Fruit fly (Drosophila melanogaster) whole organism, prepupa: ENCODE measurements around the gene PGRP-SA.

Experiments used
- Blimp-1 ChIP-seq: fragments of 200-800 bp; sonication (Bioruptor generic); optimal IDR thresholded peaks from 3 replicates; lab custom pipeline; 2017; ENCODE audit warnings: missing biosample characterization, missing genetic modification characterization, mild to moderate bottlenecking, moderate library complexity, missing genetic modification reagents
- CG10669 ChIP-seq: fragments of 200-800 bp; sonication (Bioruptor generic); optimal IDR thresholded peaks from 3 replicates; lab custom pipeline; 2018; ENCODE audit warnings: missing biosample characterization, mild to moderate bottlenecking, missing genetic modification characterization, moderate library complexity
- CG11902 ChIP-seq: fragments of 200-800 bp; sonication (Bioruptor generic); optimal IDR thresholded peaks from 3 replicates; lab custom pipeline; 2016; ENCODE audit warnings: missing biosample characterization, missing genetic modification characterization
- CG15336 ChIP-seq: fragments of 200-800 bp; sonication (Bioruptor generic); IDR thresholded peaks from 2 replicates; pipeline ENCODE4 v1.3.6; 2022; ENCODE audit warnings: missing biosample characterization, missing genetic modification characterization
- CG1621 ChIP-seq: fragments of 200-800 bp; sonication (Bioruptor generic); optimal IDR thresholded peaks from 3 replicates; lab custom pipeline; 2018; ENCODE audit warnings: missing biosample characterization, mild to moderate bottlenecking, missing genetic modification characterization
- CG16779 ChIP-seq: fragments of 200-800 bp; sonication (Bioruptor generic); optimal IDR thresholded peaks from 3 replicates; lab custom pipeline; 2017; ENCODE audit warnings: missing biosample characterization, mild to moderate bottlenecking, missing genetic modification characterization
- CG3032 ChIP-seq: fragments of 200-800 bp; optimal IDR thresholded peaks from 2 replicates; lab custom pipeline; 2019; ENCODE audit warnings: missing biosample characterization, mild to moderate bottlenecking, missing genetic modification characterization, moderate library complexity
- CG34406 ChIP-seq: fragments of 200-800 bp; sonication (Bioruptor generic); optimal IDR thresholded peaks from 3 replicates; lab custom pipeline; 2016; ENCODE audit warnings: missing biosample characterization, missing genetic modification characterization
- CG4318 ChIP-seq: fragments of 200-800 bp; sonication (Bioruptor generic); optimal IDR thresholded peaks from 3 replicates; lab custom pipeline; 2017; ENCODE audit warnings: missing biosample characterization, mild to moderate bottlenecking, missing genetic modification characterization
- CG6163 ChIP-seq: fragments of 200-800 bp; sonication (Bioruptor generic); IDR thresholded peaks from 3 replicates; pipeline ENCODE4 v1.3.6; 2022; ENCODE audit warnings: missing biosample characterization, missing genetic modification characterization
- CG6276 ChIP-seq: fragments of 200-800 bp; sonication (Bioruptor generic); optimal IDR thresholded peaks from 2 replicates; lab custom pipeline; 2017; ENCODE audit warnings: missing biosample characterization, mild to moderate bottlenecking, missing genetic modification characterization
- CG6792 ChIP-seq: fragments of 200-800 bp; sonication (Bioruptor generic); optimal IDR thresholded peaks from 3 replicates; lab custom pipeline; 2016; ENCODE audit warnings: missing biosample characterization, missing genetic modification characterization
- CG6808 ChIP-seq: fragments of 200-800 bp; sonication (Bioruptor generic); optimal IDR thresholded peaks from 3 replicates; lab custom pipeline; 2017; ENCODE audit warnings: missing biosample characterization, missing genetic modification characterization, mild to moderate bottlenecking, moderate library complexity, missing genetic modification reagents
- CG6854 ChIP-seq: fragments of 200-800 bp; sonication (Bioruptor generic); optimal IDR thresholded peaks from 2 replicates; lab custom pipeline; 2017; ENCODE audit warnings: missing biosample characterization, mild to moderate bottlenecking, missing genetic modification characterization
- CG8119 ChIP-seq: fragments of 200-800 bp; sonication (Bioruptor generic); IDR thresholded peaks from 3 replicates; pipeline ENCODE4 v1.3.6; 2022; ENCODE audit warnings: missing biosample characterization, missing genetic modification characterization
- CG8632 ChIP-seq: fragments of 200-800 bp; sonication (Bioruptor generic); optimal IDR thresholded peaks from 3 replicates; lab custom pipeline; 2016; ENCODE audit warnings: missing biosample characterization, missing genetic modification characterization
- Eip78C ChIP-seq: fragments of 200-800 bp; sonication (Bioruptor generic); peaks from one replicate; lab custom pipeline; 2016; ENCODE audit warnings: missing biosample characterization, missing genetic modification characterization
- Ets96B ChIP-seq: fragments of 200-800 bp; optimal IDR thresholded peaks from 2 replicates; lab custom pipeline; 2019; ENCODE audit warnings: missing biosample characterization, mild to moderate bottlenecking, missing genetic modification characterization, moderate library complexity
- Gug ChIP-seq: fragments of 200-800 bp; sonication (Bioruptor generic); IDR thresholded peaks from 2 replicates; pipeline ENCODE4 v1.3.6; 2022; ENCODE audit warnings: missing biosample characterization, missing genetic modification characterization
- Hr39 ChIP-seq: fragments of 200-800 bp; sonication (Bioruptor generic); optimal IDR thresholded peaks from 2 replicates; lab custom pipeline; 2016; ENCODE audit warnings: missing biosample characterization, missing genetic modification characterization
- Lpt ChIP-seq: fragments of 200-800 bp; sonication (Bioruptor generic); optimal IDR thresholded peaks from 3 replicates; lab custom pipeline; 2016; ENCODE audit warnings: missing biosample characterization, missing genetic modification characterization
- Smox ChIP-seq: fragments of 200-800 bp; sonication (Bioruptor generic); optimal IDR thresholded peaks from 3 replicates; lab custom pipeline; 2016; ENCODE audit warnings: missing biosample characterization, missing genetic modification characterization
- Sox15 ChIP-seq: fragments of 200-800 bp; sonication (Bioruptor generic); optimal IDR thresholded peaks from 3 replicates; lab custom pipeline; 2016; ENCODE audit warnings: missing biosample characterization, missing genetic modification characterization
- achi ChIP-seq: fragments of 200-800 bp; sonication (Bioruptor generic); optimal IDR thresholded peaks from 3 replicates; lab custom pipeline; 2016; ENCODE audit warnings: missing biosample characterization, missing genetic modification characterization
- acj6 ChIP-seq: fragments of 200-800 bp; sonication (Bioruptor generic); optimal IDR thresholded peaks from 3 replicates; lab custom pipeline; 2016; ENCODE audit warnings: missing biosample characterization, missing genetic modification characterization
- eg ChIP-seq: fragments of 200-800 bp; sonication (Bioruptor generic); IDR thresholded peaks from 3 replicates; pipeline ENCODE4 v1.3.6; 2022; ENCODE audit warnings: missing biosample characterization, missing genetic modification characterization
- fd59A ChIP-seq: fragments of 200-800 bp; sonication (Bioruptor generic); optimal IDR thresholded peaks from 2 replicates; lab custom pipeline; 2017; ENCODE audit warnings: missing biosample characterization, mild to moderate bottlenecking, missing genetic modification characterization, missing genetic modification reagents
- fkh ChIP-seq: fragments of 200-800 bp; sonication (Bioruptor generic); optimal IDR thresholded peaks from 3 replicates; lab custom pipeline; 2017; ENCODE audit warnings: missing biosample characterization, mild to moderate bottlenecking, missing genetic modification characterization, moderate library complexity
- lz ChIP-seq: fragments of 200-800 bp; sonication (Bioruptor generic); optimal IDR thresholded peaks from 3 replicates; lab custom pipeline; 2016; ENCODE audit warnings: missing biosample characterization, missing genetic modification characterization
- salr ChIP-seq, 2 experiments: fragments of 200-800 bp; sonication (Bioruptor generic); optimal IDR thresholded peaks; 3 replicates each; lab custom pipeline; 2016 to 2018; ENCODE audit warnings: missing biosample characterization in 2 of 2, missing genetic modification characterization in 2 of 2, mild to moderate bottlenecking in 1 of 2
- spab ChIP-seq: fragments of 200-800 bp; sonication (Bioruptor generic); optimal IDR thresholded peaks from 2 replicates; lab custom pipeline; 2017; ENCODE audit warnings: missing biosample characterization, mild to moderate bottlenecking, missing genetic modification characterization, missing genetic modification reagents
- ss ChIP-seq, 2 experiments: fragments of 200-800 bp; sonication (Bioruptor generic); optimal IDR thresholded peaks; 2 replicates in 1 of 2; 3 replicates in 1 of 2; lab custom pipeline; 2017 to 2018; ENCODE audit warnings: mild to moderate bottlenecking in 2 of 2, missing biosample characterization in 2 of 2, missing genetic modification characterization in 2 of 2, moderate library complexity in 1 of 2
- vri ChIP-seq: fragments of 200-800 bp; sonication (Bioruptor generic); optimal IDR thresholded peaks from 3 replicates; lab custom pipeline; 2016; ENCODE audit warnings: missing biosample characterization, mild to moderate bottlenecking, missing genetic modification characterization

Gene PGRP-SA

DNA sequence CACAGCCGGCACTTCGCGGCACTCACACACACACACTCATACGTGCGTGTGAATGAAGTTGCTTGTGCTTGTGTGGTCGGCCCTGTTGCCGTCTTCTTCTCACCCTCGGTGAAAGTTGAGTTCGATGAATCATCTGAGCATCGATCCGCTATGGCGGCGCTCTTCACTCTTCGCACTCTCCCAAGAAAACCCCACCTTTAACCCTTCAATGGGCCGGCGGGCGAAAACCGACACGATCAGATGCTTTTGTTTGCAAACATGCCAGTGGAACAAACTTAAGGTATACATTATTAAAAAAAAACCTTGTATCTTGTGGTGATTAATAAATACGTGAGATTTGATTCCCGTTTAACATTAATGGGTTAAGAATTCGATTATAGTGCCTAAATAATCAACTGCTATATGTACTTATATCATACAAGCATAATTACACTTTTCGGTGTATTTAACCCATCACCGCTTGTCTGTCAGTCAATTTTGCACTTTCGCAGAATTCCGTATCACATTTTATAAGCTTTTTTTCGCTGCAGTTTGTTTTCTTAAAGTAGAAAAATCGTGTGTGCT is 39.4 kb downstream of the PGRP-SA start (continued):
- TF ChIP-seq CG34406 (GFP tag; lab: Kevin White, UChicago) (peak; percentile 56), Gug (GFP tag; lab: Robert Waterston, UW) (no peak), CG6163 (GFP tag; lab: Robert Waterston, UW) (0 out of 3 replicates have a peak, but pooled peaks have one; percentile 13), fd59A (GFP tag; lab: Kevin White, UChicago) (no peak), Hr39 (peak; percentile 52), CG10669 (GFP tag; lab: Kevin White, UChicago) (no peak), salr (GFP tag; optimal IDR thresholded peaks at IDR 0.05; lab: Kevin White, UChicago) (no peak), lz (GFP tag; lab: Kevin White, UChicago) (peak; percentile 56), CG3032 (tag; lab: Kevin White, UChicago) (peak; percentile 5), CG6808 (GFP tag; lab: Kevin White, UChicago) (no peak), CG1621 (tag; lab: Kevin White, UChicago) (no peak)

- TF ChIP-seq fd59A (GFP tag; lab: Kevin White, UChicago): no peak
- peak; percentile 58 for TF ChIP-seq vri (GFP tag; lab: Kevin White, UChicago)
- peak; percentile 35 for TF ChIP-seq fkh (GFP tag; lab: Kevin White, UChicago)
Observed at dm6 chrX:11601408-11601807, 40.0 kb downstream of the PGRP-SA start.

DNA sequence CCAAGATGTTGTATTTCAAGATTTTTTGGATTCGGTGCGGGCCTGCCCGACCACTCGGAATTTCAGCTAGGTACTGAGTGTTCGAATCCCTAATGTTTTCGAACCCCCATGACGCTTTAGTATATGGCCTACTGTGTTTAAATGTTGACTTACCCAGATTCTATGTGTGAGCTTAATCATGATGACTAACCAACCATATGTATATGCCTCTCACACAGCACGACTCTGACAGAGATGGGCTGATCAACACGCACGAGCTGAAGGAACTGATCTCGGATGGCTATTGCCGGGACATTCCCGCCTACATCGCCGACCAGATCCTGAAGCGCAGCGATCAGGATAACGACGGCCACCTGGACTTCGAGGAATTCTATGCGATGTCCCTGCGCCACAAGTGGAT is 42.7 kb downstream of the PGRP-SA start, which contains the start of gene CG2533:
TSS of gene CG2533 (minus strand) at position 101 of the 400 bp plus-strand sequence.
- TF ChIP-seq Smox (GFP tag; lab: Kevin White, UChicago) (no peak), achi (GFP tag; lab: Kevin White, UChicago) (no peak), CG16779 (tag; lab: Kevin White, UChicago) (no peak), CG11902 (GFP tag; lab: Kevin White, UChicago) (no peak), spab (GFP tag; lab: Kevin White, UChicago) (no peak), CG6792 (GFP tag; lab: Kevin White, UChicago) (no peak), CG8119 (no peak), CG3032 (tag; lab: Kevin White, UChicago) (no peak), Sox15 (GFP tag; lab: Kevin White, UChicago) (no peak), Lpt (GFP tag; lab: Kevin White, UChicago) (no peak), CG6276 (no peak), CG4318 (GFP tag; lab: Kevin White, UChicago) (no peak), acj6 (no peak), Blimp-1 (GFP tag; lab: Kevin White, UChicago) (no peak), Ets96B (tag; lab: Kevin White, UChicago) (no peak), CG8632 (GFP tag; lab: Kevin White, UChicago) (no peak), CG6808 (GFP tag; lab: Kevin White, UChicago) (no peak), CG1621 (tag; lab: Kevin White, UChicago) (no peak), eg (GFP tag; lab: Robert Waterston, UW) (no peak)

dm6 chrX:11611056-11611644 is 49.7 kb downstream of the PGRP-SA start:
- 0 out of 2 replicates have a peak, but pooled peaks have one; percentile 10 for TF ChIP-seq CG15336 (GFP tag; lab: Robert Waterston, UW)
- peak; percentile 27 for TF ChIP-seq Eip78C (GFP tag; lab: Kevin White, UChicago)
- TF ChIP-seq eg (GFP tag; lab: Robert Waterston, UW): no peak
- TF ChIP-seq ss (GFP tag; optimal IDR thresholded peaks at IDR 0.05; lab: Kevin White, UChicago): peak in 1 of 2 experiments; percentile 44
- TF ChIP-seq fkh (GFP tag; lab: Kevin White, UChicago): peak; percentile 24
- TF ChIP-seq CG6854 (GFP tag; lab: Kevin White, UChicago): peak; percentile 19
- TF ChIP-seq CG6163 (GFP tag; lab: Robert Waterston, UW): peak; percentile 28; the same call in 1 of the 3 replicates
- no peak for TF ChIP-seq CG1621 (tag; lab: Kevin White, UChicago)
- TF ChIP-seq, all 60 proteins: peak for 6
